Worm (Caenorhabditis elegans) whole organism, young adult: ENCODE results near the gene ZC239.4.
"Not testable (repeated sequence)": the region's sequence is repeated elsewhere in the genome, so short reads cannot be mapped to it uniquely, and the experiment has no call there.

Source experiments
- B0035.1 ChIP-seq: sonication (generic microtip); optimal IDR thresholded peaks from 2 replicates; lab custom pipeline; 2016; ENCODE audit warnings: missing genetic modification characterization, mild to moderate bottlenecking, missing compliant biosample characterization, missing genotype, missing genetic modification reagents
- B0261.1 ChIP-seq: sonication (generic microtip); optimal IDR thresholded peaks from 2 replicates; lab custom pipeline; 2016; ENCODE audit warnings: mild to moderate bottlenecking, missing genetic modification characterization, moderate library complexity, missing compliant biosample characterization
- C06A6.2 ChIP-seq: fragments of 200-800 bp; sonication (Bioruptor generic); conservative IDR thresholded peaks from 2 replicates; pipeline ENCODE4 v1.3.6; 2022; ENCODE audit warnings: missing genetic modification characterization, missing compliant biosample characterization
- F10E7.11 ChIP-seq: sonication (generic microtip); optimal IDR thresholded peaks from 2 replicates; lab custom pipeline; 2017; ENCODE audit warnings: mild to moderate bottlenecking, missing genetic modification characterization, moderate library complexity, missing compliant biosample characterization
- F22D6.2 ChIP-seq: sonication (generic microtip); optimal IDR thresholded peaks from 2 replicates; lab custom pipeline; 2016; ENCODE audit warnings: mild to moderate bottlenecking, missing genetic modification characterization, missing compliant biosample characterization
- F49E8.2 ChIP-seq: sonication (generic microtip); optimal IDR thresholded peaks from 3 replicates; lab custom pipeline; 2017; ENCODE audit warnings: missing genetic modification characterization, mild to moderate bottlenecking, missing compliant biosample characterization, antibody characterized with exemption, moderate library complexity; ENCODE audit not compliant: insufficient read depth
- F57A8.1 ChIP-seq: fragments of 200-800 bp; sonication (Bioruptor generic); optimal IDR thresholded peaks from 2 replicates; lab custom pipeline; 2018; ENCODE audit warnings: mild to moderate bottlenecking, missing genetic modification characterization, moderate library complexity, missing compliant biosample characterization
- Y67H2A.10 ChIP-seq: fragments of 200-800 bp; sonication (Bioruptor generic); conservative IDR thresholded peaks from 2 replicates; pipeline ENCODE4 v1.3.6; 2022; ENCODE audit warnings: missing genetic modification reagents, missing genetic modification characterization, missing compliant biosample characterization
- ama-1 ChIP-seq, 3 experiments: fragments of 150-350 bp in 1 of 3; sonication (generic microtip) in 2 of 3; optimal IDR thresholded peaks; 2 replicates each; lab custom pipeline; 2014 to 2018; ENCODE audit warnings: missing biosample characterization in 2 of 3, missing genetic modification characterization in 2 of 3, missing genetic modification reagents in 2 of 3
- aptf-3 ChIP-seq: fragments of 200-800 bp; sonication (Bioruptor generic); IDR thresholded peaks from 2 replicates; pipeline ENCODE4 v1.3.6; 2022; ENCODE audit warnings: missing genetic modification characterization, missing compliant biosample characterization
- attf-3 ChIP-seq: fragments of 200-800 bp; sonication (Bioruptor generic); conservative IDR thresholded peaks from 2 replicates; pipeline ENCODE4 v1.3.6; 2022; ENCODE audit warnings: missing genetic modification reagents, missing genetic modification characterization, missing compliant biosample characterization
- ccch-3 ChIP-seq: fragments of 200-800 bp; sonication (Bioruptor generic); optimal IDR thresholded peaks from 2 replicates; lab custom pipeline; 2018; ENCODE audit warnings: mild to moderate bottlenecking, missing genetic modification characterization, missing compliant biosample characterization
- ceh-100 ChIP-seq: fragments of 200-800 bp; sonication (Bioruptor generic); IDR thresholded peaks from 2 replicates; pipeline ENCODE4 v1.3.6; 2022; ENCODE audit warnings: missing genetic modification reagents, missing genetic modification characterization, missing compliant biosample characterization
- ceh-27 ChIP-seq: fragments of 200-800 bp; sonication (Bioruptor generic); optimal IDR thresholded peaks from 2 replicates; lab custom pipeline; 2018; ENCODE audit warnings: mild to moderate bottlenecking, missing genetic modification characterization, moderate library complexity, missing compliant biosample characterization
- dpl-1 ChIP-seq: fragments of 150-350 bp; optimal IDR thresholded peaks from 2 replicates; lab custom pipeline; 2014; ENCODE audit warnings: missing biosample characterization, missing genetic modification reagents, missing genetic modification characterization
- egl-18 ChIP-seq: fragments of 200-800 bp; sonication (Bioruptor generic); IDR thresholded peaks from 2 replicates; pipeline ENCODE4 v1.3.6; 2022; ENCODE audit warnings: missing genetic modification reagents, missing genetic modification characterization, missing compliant biosample characterization
- egl-44 ChIP-seq: fragments of 200-800 bp; sonication (Bioruptor generic); IDR thresholded peaks from 2 replicates; pipeline ENCODE4 v1.3.6; 2022; ENCODE audit warnings: missing genetic modification reagents, missing genetic modification characterization, missing compliant biosample characterization
- egrh-3 ChIP-seq: fragments of 200-800 bp; sonication (Bioruptor generic); IDR thresholded peaks from 2 replicates; pipeline ENCODE4 v1.3.6; 2022; ENCODE audit warnings: missing genetic modification reagents, missing genetic modification characterization, missing compliant biosample characterization
- fkh-3 ChIP-seq: sonication (generic microtip); optimal IDR thresholded peaks from 2 replicates; lab custom pipeline; 2016; ENCODE audit warnings: mild to moderate bottlenecking, missing genetic modification characterization, missing compliant biosample characterization
- gei-17 ChIP-seq: fragments of 200-800 bp; sonication (Bioruptor generic); optimal IDR thresholded peaks from 2 replicates; lab custom pipeline; 2018; ENCODE audit warnings: mild to moderate bottlenecking, missing genetic modification characterization, missing compliant biosample characterization
- hrde-1 ChIP-seq: sonication (generic microtip); optimal IDR thresholded peaks from 2 replicates; lab custom pipeline; 2016; ENCODE audit warnings: missing genetic modification characterization, mild to moderate bottlenecking, missing compliant biosample characterization, moderate library complexity, missing genotype, missing genetic modification reagents, borderline replicate concordance
- hsf-1 ChIP-seq: fragments of 200-800 bp; sonication (Bioruptor generic); IDR thresholded peaks from 2 replicates; pipeline ENCODE4 v1.3.6; 2022; ENCODE audit warnings: missing genetic modification reagents, missing genetic modification characterization, missing compliant biosample characterization
- lin-26 ChIP-seq: fragments of 200-800 bp; sonication (Bioruptor generic); IDR thresholded peaks from 2 replicates; pipeline ENCODE4 v1.3.6; 2022; ENCODE audit warnings: missing genetic modification reagents, missing genetic modification characterization, missing compliant biosample characterization
- lin-40 ChIP-seq: sonication (generic microtip); optimal IDR thresholded peaks from 2 replicates; lab custom pipeline; 2016; ENCODE audit warnings: missing genetic modification characterization, mild to moderate bottlenecking, missing compliant biosample characterization, missing genotype, missing genetic modification reagents
- lin-54 ChIP-seq: fragments of 200-800 bp; sonication (Bioruptor generic); optimal IDR thresholded peaks from 2 replicates; lab custom pipeline; 2018; ENCODE audit warnings: mild to moderate bottlenecking, missing genetic modification characterization, missing compliant biosample characterization
- lsl-1 ChIP-seq: fragments of 200-800 bp; sonication (Bioruptor generic); optimal IDR thresholded peaks from 2 replicates; lab custom pipeline; 2018; ENCODE audit warnings: mild to moderate bottlenecking, missing genetic modification characterization, moderate library complexity, missing compliant biosample characterization
- mcd-1 ChIP-seq: fragments of 200-800 bp; sonication (Bioruptor generic); IDR thresholded peaks from 2 replicates; pipeline ENCODE4 v1.3.6; 2022; ENCODE audit warnings: missing genetic modification reagents, missing genetic modification characterization, missing compliant biosample characterization
- nfya-1 ChIP-seq: sonication (generic microtip); optimal IDR thresholded peaks from 2 replicates; lab custom pipeline; 2017; ENCODE audit warnings: antibody characterized with exemption, missing compliant biosample characterization, missing genetic modification characterization, borderline replicate concordance; ENCODE audit not compliant: insufficient read depth
- nfyb-1 ChIP-seq: fragments of 200-800 bp; sonication (Bioruptor generic); IDR thresholded peaks from 2 replicates; pipeline ENCODE4 v1.3.6; 2022; ENCODE audit warnings: missing genetic modification reagents, missing genetic modification characterization, missing compliant biosample characterization
- nhr-179 ChIP-seq: sonication (generic microtip); optimal IDR thresholded peaks from 2 replicates; lab custom pipeline; 2016; ENCODE audit warnings: mild to moderate bottlenecking, missing genetic modification characterization, missing compliant biosample characterization
- nhr-27 ChIP-seq: fragments of 200-800 bp; sonication (Bioruptor generic); optimal IDR thresholded peaks from 2 replicates; lab custom pipeline; 2018; ENCODE audit warnings: mild to moderate bottlenecking, missing genetic modification characterization, moderate library complexity, missing compliant biosample characterization
- nhr-90 ChIP-seq: sonication (generic microtip); optimal IDR thresholded peaks from 2 replicates; lab custom pipeline; 2016; ENCODE audit warnings: missing genotype, mild to moderate bottlenecking, missing genetic modification characterization, missing compliant biosample characterization
- pbrm-1 ChIP-seq: fragments of 200-800 bp; sonication (Bioruptor generic); IDR thresholded peaks from 2 replicates; pipeline ENCODE4 v1.3.6; 2022; ENCODE audit warnings: missing genetic modification reagents, missing genetic modification characterization, missing compliant biosample characterization
- repo-1 ChIP-seq: sonication (generic microtip); optimal IDR thresholded peaks from 2 replicates; lab custom pipeline; 2017; ENCODE audit warnings: mild to moderate bottlenecking, missing genetic modification characterization, missing compliant biosample characterization
- snpc-1.3 ChIP-seq: sonication (generic microtip); optimal IDR thresholded peaks from 2 replicates; lab custom pipeline; 2017; ENCODE audit warnings: missing genetic modification characterization, mild to moderate bottlenecking, missing compliant biosample characterization, antibody characterized with exemption, moderate library complexity, missing genotype, missing genetic modification reagents; ENCODE audit not compliant: insufficient read depth
- snpc-3.4 ChIP-seq: sonication (generic microtip); optimal IDR thresholded peaks from 2 replicates; lab custom pipeline; 2017; ENCODE audit warnings: missing genetic modification characterization, mild to moderate bottlenecking, missing compliant biosample characterization, antibody characterized with exemption, moderate library complexity, missing genotype, missing genetic modification reagents
- somi-1 ChIP-seq: fragments of 200-800 bp; sonication (Bioruptor generic); optimal IDR thresholded peaks from 2 replicates; lab custom pipeline; 2018; ENCODE audit warnings: mild to moderate bottlenecking, missing genetic modification characterization, missing compliant biosample characterization
- tbx-9 ChIP-seq: sonication (generic microtip); optimal IDR thresholded peaks from 2 replicates; lab custom pipeline; 2016; ENCODE audit warnings: borderline replicate concordance, missing genetic modification characterization, inconsistent platforms, missing compliant biosample characterization
- unc-130 ChIP-seq: sonication (generic microtip); optimal IDR thresholded peaks from 2 replicates; lab custom pipeline; 2016; ENCODE audit warnings: missing genetic modification reagents, missing genetic modification characterization, missing compliant biosample characterization
- xnd-1 ChIP-seq: sonication (generic microtip); optimal IDR thresholded peaks from 2 replicates; lab custom pipeline; 2016; ENCODE audit warnings: missing genotype, missing genetic modification reagents, missing genetic modification characterization, missing compliant biosample characterization
- zfh-2 ChIP-seq: fragments of 200-800 bp; sonication (Bioruptor generic); conservative IDR thresholded peaks from 2 replicates; pipeline ENCODE4 v1.3.6; 2022; ENCODE audit warnings: missing genetic modification reagents, missing genetic modification characterization, missing compliant biosample characterization
- ztf-22 ChIP-seq: fragments of 200-800 bp; sonication (Bioruptor generic); optimal IDR thresholded peaks from 2 replicates; lab custom pipeline; 2018; ENCODE audit warnings: mild to moderate bottlenecking, missing genetic modification characterization, moderate library complexity, missing compliant biosample characterization
- ztf-3 ChIP-seq: fragments of 200-800 bp; sonication (Bioruptor generic); optimal IDR thresholded peaks from 2 replicates; lab custom pipeline; 2018; ENCODE audit warnings: mild to moderate bottlenecking, missing genetic modification characterization, missing compliant biosample characterization

ZC239.4 gene

ce11 chrII:3198998-3199397 lies 15.0 kb upstream of the ZC239.4 start, which contains the start of gene sri-51:
TSS of gene sri-51 (minus strand) at chrII:3199098.
- no peak for TF ChIP-seq ztf-22 (GFP tag; lab: Kevin White, UChicago)
- no peak for TF ChIP-seq ccch-3 (GFP tag; lab: Kevin White, UChicago)
- TF ChIP-seq unc-130 (GFP tag; lab: Kevin White, UChicago), result no peak
- TF ChIP-seq pbrm-1 (GFP tag; lab: Robert Waterston, UW), result no peak
- TF ChIP-seq somi-1 (GFP tag; lab: Kevin White, UChicago), result no peak
- no peak for TF ChIP-seq nfya-1 (tag; lab: Kevin White, UChicago)
- no peak for TF ChIP-seq repo-1 (tag; lab: Kevin White, UChicago)
- no peak for TF ChIP-seq lsl-1 (GFP tag; lab: Kevin White, UChicago)
- TF ChIP-seq attf-3 (GFP tag; lab: Robert Waterston, UW), result no peak
- TF ChIP-seq egrh-3 (GFP tag; lab: Robert Waterston, UW), result no peak
- TF ChIP-seq egl-44 (GFP tag; lab: Robert Waterston, UW), result no peak
- TF ChIP-seq tbx-9, result no peak
- TF ChIP-seq hrde-1 (tag; lab: Kevin White, UChicago), result no peak
- TF ChIP-seq B0261.1, result no peak

DNA sequence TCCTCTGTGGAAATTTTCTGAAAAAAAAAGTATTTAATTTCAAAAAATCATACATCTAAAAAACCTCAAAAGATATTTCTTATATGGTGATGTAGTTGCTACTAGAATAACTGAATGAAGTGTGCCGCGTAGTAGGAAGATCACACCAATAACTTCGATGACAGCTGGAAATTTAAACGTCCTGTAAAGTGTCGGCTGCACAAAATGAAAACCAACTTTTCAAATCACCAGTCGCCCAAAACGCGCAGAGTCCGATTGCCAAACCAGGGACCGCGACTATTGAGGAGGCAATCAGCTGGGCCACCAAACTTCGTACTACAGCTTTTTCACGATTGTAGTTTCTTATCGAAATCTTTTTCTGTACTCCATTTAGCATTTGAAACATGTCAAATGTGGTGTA lies 12.8 kb upstream of the ZC239.4 start, which contains the start of gene sri-48:
sri-48 (minus strand) TSS at position 101 of the 400 bp plus-strand sequence.
- not testable (repeated sequence) for TF ChIP-seq ccch-3 (GFP tag; lab: Kevin White, UChicago); nhr-179 (tag; lab: Kevin White, UChicago); zfh-2 (GFP tag; lab: Robert Waterston, UW)

DNA sequence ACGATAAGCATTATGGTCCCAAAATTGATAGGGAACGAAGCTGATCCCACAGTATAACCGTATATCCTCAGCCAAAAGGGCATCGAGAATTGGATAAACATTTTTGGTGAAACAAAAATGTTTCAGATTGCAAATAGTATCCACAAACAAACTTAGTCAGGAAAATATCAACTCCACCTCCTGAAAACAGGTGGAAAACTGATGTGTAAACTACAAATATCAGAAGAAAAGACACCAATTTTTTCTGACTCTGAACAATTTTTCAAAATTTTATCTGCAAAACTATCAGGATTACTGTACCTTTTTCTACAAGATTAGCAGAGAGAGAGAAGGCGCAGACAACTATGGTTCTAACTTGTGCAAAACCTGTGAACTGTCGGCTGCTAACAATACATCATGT lies 11.5 kb upstream of the ZC239.4 start, which contains the start of gene sri-53:
sri-53 (minus strand) TSS at position 101 of the 400 bp plus-strand sequence.
- TF ChIP-seq F10E7.11 (tag; lab: Kevin White, UChicago), result no peak
- no peak for TF ChIP-seq nfyb-1 (GFP tag; lab: Robert Waterston, UW)
- no peak for TF ChIP-seq F49E8.2
- no peak for TF ChIP-seq lin-54 (GFP tag; lab: Kevin White, UChicago)
- TF ChIP-seq Y67H2A.10, result no peak
- TF ChIP-seq snpc-3.4 (tag; lab: Kevin White, UChicago), result no peak
- TF ChIP-seq tbx-9, result no peak
- TF ChIP-seq ceh-27, result no peak
- TF ChIP-seq nhr-90 (tag; lab: Kevin White, UChicago), result no peak
- TF ChIP-seq ama-1 (optimal IDR thresholded peaks at IDR 0.05; lab: Kevin White, UChicago), result no peak
- TF ChIP-seq ama-1 (GFP tag; optimal IDR thresholded peaks at IDR 0.05; lab: Kevin White, UChicago), result no peak
- TF ChIP-seq mcd-1 (GFP tag; lab: Robert Waterston, UW), result no peak
- no peak for TF ChIP-seq snpc-1.3
- TF ChIP-seq repo-1 (tag; lab: Kevin White, UChicago), result no peak
- no peak for TF ChIP-seq B0035.1 (tag; lab: Kevin White, UChicago)
- TF ChIP-seq gei-17, result no peak
- TF ChIP-seq fkh-3 (tag; lab: Kevin White, UChicago), result no peak
- no peak for TF ChIP-seq lin-26 (GFP tag; lab: Robert Waterston, UW)
- TF ChIP-seq B0261.1, result no peak
- TF ChIP-seq pbrm-1 (GFP tag; lab: Robert Waterston, UW), result no peak
- TF ChIP-seq, all 124 proteins: peak for 0

DNA sequence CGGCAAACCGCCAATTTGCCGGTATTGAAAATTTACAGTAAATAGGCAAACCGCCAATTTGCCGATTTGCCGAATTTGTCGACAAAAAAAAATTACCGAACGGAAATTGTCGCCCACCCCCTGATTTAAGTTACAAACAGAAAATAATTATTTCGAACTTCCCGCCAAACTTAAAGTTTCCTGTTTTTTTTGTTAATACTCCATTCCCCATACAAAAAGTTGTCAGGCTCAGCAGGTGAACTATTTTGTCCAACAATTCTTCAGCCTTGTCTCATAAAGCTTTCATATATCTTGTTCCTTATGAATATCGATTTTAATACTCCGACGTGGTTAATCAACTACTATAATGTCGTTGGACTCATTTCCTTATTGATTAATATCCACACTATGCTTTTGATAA lies 10.6 kb upstream of the ZC239.4 start, which contains the start of gene sri-50:
sri-50 (plus strand) TSS at position 301 of the 400 bp plus-strand sequence.
- TF ChIP-seq nhr-27, result no peak
- TF ChIP-seq F57A8.1 (GFP tag; lab: Kevin White, UChicago), result no peak
- no peak for TF ChIP-seq aptf-3 (GFP tag; lab: Robert Waterston, UW)
- no peak for TF ChIP-seq ceh-100 (GFP tag; lab: Robert Waterston, UW)
- TF ChIP-seq hsf-1 (GFP tag; lab: Robert Waterston, UW), result no peak
- no peak for TF ChIP-seq dpl-1
- no peak for TF ChIP-seq nfyb-1 (GFP tag; lab: Robert Waterston, UW)
- TF ChIP-seq lin-40, result no peak
- no peak for TF ChIP-seq B0035.1 (tag; lab: Kevin White, UChicago)
- TF ChIP-seq ztf-3 (GFP tag; lab: Kevin White, UChicago), result no peak
- no peak for TF ChIP-seq ceh-27
- TF ChIP-seq F22D6.2 (tag; lab: Kevin White, UChicago), result no peak
- no peak for TF ChIP-seq egl-18 (GFP tag; lab: Robert Waterston, UW)
- TF ChIP-seq C06A6.2, result no peak
- no peak for TF ChIP-seq tbx-9
- TF ChIP-seq xnd-1 (tag; lab: Kevin White, UChicago), result no peak
